Worm (Caenorhabditis elegans): ENCODE data around the gene szy-20.

szy-20 gene

DNA sequence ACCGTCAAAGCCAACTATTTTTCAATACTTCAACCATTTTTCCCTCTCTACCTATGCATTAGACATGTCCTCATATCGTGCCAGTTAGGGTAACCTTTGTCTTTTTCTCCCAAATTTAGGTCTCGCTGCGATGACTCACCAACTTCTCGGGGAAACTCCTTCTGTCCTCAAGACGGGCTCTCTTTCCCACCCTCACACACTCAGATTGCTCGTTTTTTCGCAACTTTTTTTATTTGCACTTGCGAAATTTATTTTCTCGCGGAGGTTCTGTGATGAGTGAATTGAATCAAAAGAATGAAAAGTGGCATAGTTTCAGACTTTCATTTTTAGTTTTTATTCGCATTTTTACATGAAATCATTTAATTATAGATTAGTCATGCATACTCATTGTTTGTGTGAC lies 48.8 kb downstream of the szy-20 start:
- TF ChIP-seq pha-4 (tag; optimal IDR thresholded peaks at IDR 0.05) (peak; percentile 27), jun-1 (tag; optimal IDR thresholded peaks at IDR 0.05) (no peak)

DNA sequence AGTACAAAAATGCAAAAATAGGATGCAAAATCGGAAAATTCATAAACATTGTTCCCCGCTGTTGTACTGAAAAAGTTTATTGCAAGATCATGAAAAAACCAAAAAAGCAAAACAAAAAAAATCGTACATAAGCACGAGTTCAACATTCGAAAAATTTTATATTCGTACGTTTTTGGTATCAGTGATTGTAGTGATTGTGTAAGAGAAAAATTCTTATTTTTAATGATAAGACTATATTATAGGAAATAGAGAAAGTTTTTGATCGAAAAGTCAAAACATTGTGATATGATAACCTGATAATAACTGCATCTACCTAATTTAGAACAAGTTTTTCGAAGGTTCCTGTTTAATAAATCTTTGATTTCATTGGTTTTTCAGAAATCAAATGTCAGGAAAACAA lies 51.8 kb downstream of the szy-20 start:
- TF ChIP-seq elt-3 (tag; optimal IDR thresholded peaks at IDR 0.05) (no peak), elt-2 (tag; optimal IDR thresholded peaks at IDR 0.05) (peak; percentile 54), pha-4 (tag; optimal IDR thresholded peaks at IDR 0.05) (peak; percentile 27), lsy-12 (tag; optimal IDR thresholded peaks at IDR 0.05) (no peak), fkh-10 (GFP tag; optimal IDR thresholded peaks at IDR 0.05) (no peak), nhr-25 (tag; optimal IDR thresholded peaks at IDR 0.05) (no peak), ztf-4 (tag; optimal IDR thresholded peaks at IDR 0.05) (no peak), pqm-1 (tag; optimal IDR thresholded peaks at IDR 0.05) (peak; percentile 1)
